Fruit fly (Drosophila melanogaster) S2 (cell line): ENCODE results near the gene RpL10Ab.

Experiments
- CG8478 ChIP-seq: fragments of >200 bp; optimal IDR thresholded peaks from 2 replicates; lab custom pipeline; 2018
- CTCF ChIP-seq, 2 experiments: fragments of >200 bp; optimal IDR thresholded peaks; 2 replicates each; lab custom pipeline; 2018

- TF ChIP-seq CG8478 (lab: Kevin White, UChicago) (no peak), CTCF (optimal IDR thresholded peaks at IDR 0.05; lab: Kevin White, UChicago) (no peak)
Observed at dm6 chr3L:11773796-11774195, 48.9 kb upstream of the RpL10Ab start.
